Fruit fly (Drosophila melanogaster) S2 (cell line): Measurements from ENCODE around the gene Ir7e.

Source experiments
- CG8478 ChIP-seq: fragments of >200 bp; optimal IDR thresholded peaks from 2 replicates; lab custom pipeline; 2018
- CTCF ChIP-seq, 2 experiments: fragments of >200 bp; optimal IDR thresholded peaks; 2 replicates each; lab custom pipeline; 2018

- TF ChIP-seq CTCF (optimal IDR thresholded peaks at IDR 0.05; lab: Kevin White, UChicago) (no peak), CG8478 (lab: Kevin White, UChicago) (no peak)
Measured at dm6 chrX:7888386-7889024, 7.0 kb upstream of the Ir7e start, which contains the start of gene Acat1.
